Worm (Caenorhabditis elegans) whole organism, L3 larva: ENCODE data around the gene cdr-2.

ENCODE experiments used
- R02D3.7 ChIP-seq: fragments of 150-350 bp; optimal IDR thresholded peaks from 2 replicates; lab custom pipeline; 2014; ENCODE audit warnings: missing biosample characterization, missing genetic modification characterization
- ama-1 ChIP-seq: fragments of 150-350 bp; optimal IDR thresholded peaks from 2 replicates; lab custom pipeline; 2018
- ceh-16 ChIP-seq: sonication (generic microtip); optimal IDR thresholded peaks from 2 replicates; lab custom pipeline; 2017; ENCODE audit warnings: missing biosample characterization, missing genetic modification characterization
- ceh-28 ChIP-seq: fragments of 150-350 bp; optimal IDR thresholded peaks from 2 replicates; lab custom pipeline; 2014; ENCODE audit warnings: missing biosample characterization, missing genetic modification reagents, missing genetic modification characterization
- ceh-9 ChIP-seq: sonication (generic microtip); optimal IDR thresholded peaks from 2 replicates; lab custom pipeline; 2018; ENCODE audit warnings: missing biosample characterization, missing genetic modification characterization
- egl-27 ChIP-seq: sonication (generic microtip); optimal IDR thresholded peaks from 4 replicates; lab custom pipeline; 2017; ENCODE audit warnings: missing biosample characterization, missing genetic modification reagents, missing genetic modification characterization
- egl-5 ChIP-seq: fragments of 150-350 bp; optimal IDR thresholded peaks from 2 replicates; lab custom pipeline; 2017; ENCODE audit warnings: missing biosample characterization, missing genetic modification reagents, missing genetic modification characterization, inconsistent platforms
- elt-1 ChIP-seq: fragments of 150-350 bp; optimal IDR thresholded peaks from 2 replicates; lab custom pipeline; 2014; ENCODE audit warnings: missing biosample characterization, missing genetic modification characterization
- elt-2 ChIP-seq: sonication (generic microtip); optimal IDR thresholded peaks from 2 replicates; lab custom pipeline; 2016; ENCODE audit warnings: missing genetic modification reagents, mild to moderate bottlenecking, missing genetic modification characterization, missing compliant biosample characterization
- fkh-2 ChIP-seq: fragments of 150-350 bp; optimal IDR thresholded peaks from 2 replicates; lab custom pipeline; 2014; ENCODE audit warnings: missing biosample characterization, missing genetic modification reagents, missing genetic modification characterization
- hmg-11 ChIP-seq: sonication (generic microtip); optimal IDR thresholded peaks from 2 replicates; lab custom pipeline; 2016; ENCODE audit warnings: missing genetic modification characterization, missing compliant biosample characterization
- jun-1 ChIP-seq: fragments of 150-350 bp; optimal IDR thresholded peaks from 2 replicates; lab custom pipeline; 2014; ENCODE audit warnings: missing biosample characterization, missing genetic modification reagents, missing genetic modification characterization
- lin-15B ChIP-seq: fragments of 150-350 bp; optimal IDR thresholded peaks from 2 replicates; lab custom pipeline; 2014; ENCODE audit warnings: missing biosample characterization, missing genetic modification characterization
- lin-39 ChIP-seq: fragments of 150-350 bp; optimal IDR thresholded peaks from 2 replicates; lab custom pipeline; 2018; ENCODE audit warnings: missing biosample characterization, missing genetic modification reagents, missing genetic modification characterization
- mdl-1 ChIP-seq: fragments of 150-350 bp; optimal IDR thresholded peaks from 2 replicates; lab custom pipeline; 2014; ENCODE audit warnings: missing biosample characterization, missing genetic modification characterization
- mml-1 ChIP-seq: fragments of 150-350 bp; sonication (generic microtip); optimal IDR thresholded peaks from 3 replicates; lab custom pipeline; 2014; ENCODE audit warnings: missing biosample characterization, missing genetic modification characterization
- nfya-1 ChIP-seq: sonication (generic microtip); optimal IDR thresholded peaks from 2 replicates; lab custom pipeline; 2017; ENCODE audit warnings: missing genetic modification characterization, mild to moderate bottlenecking, missing compliant biosample characterization, antibody characterized with exemption, moderate library complexity; ENCODE audit not compliant: insufficient read depth
- nhr-11 ChIP-seq: fragments of 150-350 bp; optimal IDR thresholded peaks from 2 replicates; lab custom pipeline; 2014; ENCODE audit warnings: missing biosample characterization, missing genetic modification characterization
- nhr-12 ChIP-seq: fragments of 150-350 bp; optimal IDR thresholded peaks from 2 replicates; lab custom pipeline; 2014; ENCODE audit warnings: missing biosample characterization, missing genetic modification characterization
- nhr-23 ChIP-seq: fragments of 150-350 bp; optimal IDR thresholded peaks from 2 replicates; lab custom pipeline; 2014; ENCODE audit warnings: missing biosample characterization, missing genetic modification reagents, missing genetic modification characterization
- nhr-237 ChIP-seq: fragments of 150-350 bp; optimal IDR thresholded peaks from 2 replicates; lab custom pipeline; 2014; ENCODE audit warnings: missing biosample characterization, missing genetic modification characterization
- nhr-25 ChIP-seq: sonication (generic microtip); optimal IDR thresholded peaks from 2 replicates; lab custom pipeline; 2017; ENCODE audit warnings: missing biosample characterization, missing genetic modification characterization
- nhr-67 ChIP-seq: fragments of 150-350 bp; optimal IDR thresholded peaks from 2 replicates; lab custom pipeline; 2014; ENCODE audit warnings: missing biosample characterization, missing genetic modification characterization
- pha-4 ChIP-seq: fragments of 150-350 bp; optimal IDR thresholded peaks from 2 replicates; lab custom pipeline; 2014; ENCODE audit warnings: missing biosample characterization, missing genetic modification reagents, missing genetic modification characterization
- pqm-1 ChIP-seq: fragments of 150-350 bp; optimal IDR thresholded peaks from 2 replicates; lab custom pipeline; 2017; ENCODE audit warnings: missing biosample characterization, missing genetic modification characterization, inconsistent platforms
- unc-39 ChIP-seq: sonication (generic microtip); optimal IDR thresholded peaks from 4 replicates; lab custom pipeline; 2017; ENCODE audit warnings: missing biosample characterization, missing genetic modification characterization
- unc-62 ChIP-seq: fragments of 150-350 bp; sonication (generic microtip); optimal IDR thresholded peaks from 4 replicates; lab custom pipeline; 2014; ENCODE audit warnings: missing biosample characterization, missing genetic modification reagents, missing genetic modification characterization
- ztf-11 ChIP-seq: fragments of 150-350 bp; optimal IDR thresholded peaks from 2 replicates; lab custom pipeline; 2014; ENCODE audit warnings: missing biosample characterization, missing genetic modification characterization

cdr-2 gene

DNA sequence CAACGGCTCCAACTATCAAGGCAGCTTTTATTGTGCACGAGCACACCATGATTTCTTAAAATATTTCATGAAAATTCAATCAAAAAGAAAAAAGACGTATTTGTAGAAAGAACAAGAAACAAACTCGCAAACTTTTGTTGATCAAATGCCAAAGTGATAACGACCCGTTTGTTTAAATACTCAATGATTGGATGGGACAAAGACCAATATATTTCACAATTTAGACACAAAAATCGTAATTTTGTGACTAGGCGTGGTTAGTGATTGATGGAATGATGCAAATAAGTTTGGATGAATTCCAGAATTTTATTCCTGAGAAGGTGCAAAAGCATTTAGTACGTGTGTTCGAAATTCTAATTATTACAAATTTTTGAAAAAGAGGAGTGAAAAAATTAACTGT is at the start of gene cdr-2:
Gene cdr-2 (minus strand): TSS at position 54 of the 400 bp plus-strand sequence.
- TF ChIP-seq mml-1, result no peak
- TF ChIP-seq nhr-25 (tag; lab: Kevin White, UChicago), result no peak
- peak; percentile 79 for TF ChIP-seq pqm-1
- no peak for TF ChIP-seq nhr-237 (tag; lab: Kevin White, UChicago)
- TF ChIP-seq elt-2 (tag; lab: Kevin White, UChicago), result peak; percentile 78

DNA sequence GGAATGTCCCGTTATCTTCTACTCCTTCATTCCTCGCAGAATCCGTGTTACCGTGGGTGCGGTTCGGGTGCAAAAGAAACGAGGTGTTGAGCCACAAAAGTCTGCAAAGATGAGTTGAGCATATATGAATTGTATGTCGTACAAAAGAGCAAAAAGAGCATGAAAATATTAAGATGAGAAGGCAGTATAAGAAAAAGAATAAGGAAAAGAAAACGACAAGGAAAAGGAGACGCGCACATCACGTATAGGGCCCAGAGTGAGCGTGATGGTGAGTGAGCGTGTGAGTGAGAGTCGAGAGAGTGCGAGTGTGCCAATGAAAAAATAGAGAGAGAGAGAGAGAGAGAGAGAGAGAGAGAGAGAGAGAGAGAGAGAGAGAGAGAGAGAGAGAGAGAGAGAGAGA is 47.4 kb upstream of the cdr-2 start, which contains the start of gene egl-10:
Gene egl-10 (minus strand): TSS at position 101 of the 400 bp plus-strand sequence.
- TF ChIP-seq pha-4 (tag; lab: Kevin White, UChicago), result peak; percentile 27
- TF ChIP-seq jun-1 (tag; lab: Kevin White, UChicago), result no peak
- no peak for TF ChIP-seq mdl-1 (tag; lab: Kevin White, UChicago)
- peak; percentile 19 for TF ChIP-seq nfya-1 (tag; lab: Kevin White, UChicago)

DNA sequence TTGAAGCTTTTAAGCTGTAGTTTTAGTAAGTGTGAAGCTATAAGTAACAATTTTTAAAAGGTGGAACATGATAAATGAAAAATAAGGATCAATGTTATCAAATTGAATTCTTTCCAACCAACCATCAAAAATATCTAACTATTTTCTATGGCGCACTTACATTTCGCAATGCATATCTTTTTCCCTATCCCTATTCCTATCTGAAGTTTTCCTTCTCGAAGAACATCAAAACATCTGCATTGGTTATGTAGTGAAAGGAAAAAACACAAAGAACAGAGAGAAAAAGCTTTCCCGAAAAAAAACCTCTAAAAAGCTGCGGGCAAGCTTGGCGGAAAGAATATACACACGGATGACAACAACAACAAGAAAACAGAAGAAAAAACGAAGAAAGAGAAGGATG is 45.1 kb upstream of the cdr-2 start:
- TF ChIP-seq ama-1 (lab: Kevin White, UChicago) (no peak), egl-5 (peak; percentile 6)

DNA sequence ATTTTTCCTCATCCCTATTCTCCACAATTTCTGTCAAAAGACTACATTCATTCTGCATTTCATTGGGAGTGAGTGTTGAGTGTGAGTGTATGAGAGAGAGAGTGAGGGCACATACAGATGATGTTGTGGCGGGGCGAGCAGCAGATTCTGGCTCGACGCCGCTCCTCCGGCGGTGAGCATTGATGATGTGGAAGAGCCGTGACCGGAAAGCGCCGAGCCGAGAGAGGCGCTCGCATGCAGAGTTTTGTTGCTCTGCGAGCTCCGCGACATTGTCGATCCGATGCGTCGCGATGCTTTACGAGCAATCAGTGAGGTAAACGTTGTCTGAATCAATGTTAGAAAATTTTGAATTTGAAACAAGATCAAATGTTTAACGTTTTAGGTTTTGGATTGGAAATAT is 40.2 kb upstream of the cdr-2 start:
- TF ChIP-seq nfya-1 (tag; lab: Kevin White, UChicago) (peak; percentile 20), lin-15B (no peak), ztf-11 (tag; lab: Kevin White, UChicago) (no peak)
- TF ChIP-seq, all 47 proteins: peak for 1

DNA sequence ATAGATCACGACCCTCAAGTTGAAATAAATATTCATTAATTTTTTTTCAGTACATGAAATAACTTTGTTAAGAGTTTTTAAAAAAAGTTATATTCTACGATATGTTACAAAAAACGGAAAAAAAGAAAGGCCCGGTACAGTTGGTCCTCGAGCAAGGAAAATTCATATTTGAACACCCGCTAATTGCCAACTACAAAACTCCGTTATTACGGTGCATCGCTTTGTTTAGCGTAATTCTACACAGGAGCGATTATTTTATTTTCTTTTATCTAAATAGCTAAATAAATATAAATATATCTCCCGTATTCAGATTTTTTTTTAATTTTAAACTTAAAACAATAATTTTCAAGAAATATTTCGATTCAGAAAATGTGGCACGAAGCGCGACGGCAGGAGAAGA is 34.9 kb upstream of the cdr-2 start, which contains the start of gene F28C1.1:
Gene F28C1.1 (plus strand): TSS at position 365 of the 400 bp plus-strand sequence.
- TF ChIP-seq nfya-1 (tag; lab: Kevin White, UChicago) (peak; percentile 46), pha-4 (tag; lab: Kevin White, UChicago) (peak; percentile 33), ceh-9 (no peak), lin-39 (tag; lab: Kevin White, UChicago) (no peak), unc-62 (no peak), ceh-28 (tag; lab: Kevin White, UChicago) (no peak), fkh-2 (tag; lab: Kevin White, UChicago) (no peak), hmg-11 (tag; lab: Kevin White, UChicago) (no peak), R02D3.7 (tag; lab: Kevin White, UChicago) (peak; percentile 66), nhr-23 (tag; lab: Kevin White, UChicago) (no peak), egl-27 (tag; lab: Kevin White, UChicago) (no peak)

DNA sequence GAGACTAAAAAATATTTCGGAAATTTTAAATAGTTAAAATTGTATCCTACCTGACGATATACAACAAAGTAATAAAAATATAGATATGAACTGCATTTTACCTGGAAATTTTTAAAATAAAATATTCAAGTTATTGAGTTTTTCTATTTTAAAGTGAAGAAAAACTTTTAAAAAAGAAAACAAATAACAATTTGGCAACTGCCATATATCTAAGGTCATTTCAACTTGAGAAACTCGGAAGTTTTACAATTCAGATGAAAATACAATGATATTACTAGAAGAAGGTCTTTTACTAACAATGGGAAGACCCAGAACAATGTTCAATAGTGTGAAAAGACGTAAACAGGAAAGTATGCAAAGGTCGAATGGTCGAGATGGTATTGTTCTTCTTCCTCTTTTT is 34.4 kb upstream of the cdr-2 start, which contains the start of gene C54D10.10:
Gene C54D10.10 (minus strand): TSS at position 101 of the 400 bp plus-strand sequence.
- no peak for TF ChIP-seq elt-1 (tag; lab: Kevin White, UChicago)
- TF ChIP-seq R02D3.7 (tag; lab: Kevin White, UChicago), result no peak
- no peak for TF ChIP-seq nhr-67 (tag; lab: Kevin White, UChicago)
- TF ChIP-seq pqm-1, result no peak
- no peak for TF ChIP-seq ceh-16 (tag; lab: Kevin White, UChicago)
- no peak for TF ChIP-seq nhr-12 (tag; lab: Kevin White, UChicago)
- TF ChIP-seq mml-1, result no peak
- TF ChIP-seq nhr-11 (tag; lab: Kevin White, UChicago), result no peak
- no peak for TF ChIP-seq ceh-28 (tag; lab: Kevin White, UChicago)
- TF ChIP-seq unc-39 (tag; lab: Kevin White, UChicago), result no peak
- no peak for TF ChIP-seq elt-2 (tag; lab: Kevin White, UChicago)

DNA sequence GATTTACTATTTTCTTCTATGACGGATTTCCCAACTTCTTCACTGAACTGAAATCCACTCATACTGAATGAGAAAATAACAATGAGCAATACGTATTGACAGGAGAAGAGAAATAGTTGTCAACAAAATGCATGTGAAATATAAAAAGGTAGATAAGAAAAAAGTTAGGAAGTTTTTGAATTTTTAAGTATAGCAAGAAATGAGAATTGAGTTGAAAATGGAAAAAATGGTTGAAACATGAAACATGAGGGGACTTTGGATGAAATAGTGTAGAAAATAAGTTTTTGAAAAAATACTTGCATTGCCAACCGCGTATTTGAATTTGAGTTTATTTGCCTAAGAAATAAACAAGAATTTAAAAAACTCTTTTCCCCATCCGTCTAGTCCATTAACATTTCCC is 31.4 kb upstream of the cdr-2 start, which contains the start of the genes pals-38 and C54D10.9:
Gene pals-38 (minus strand): TSS at position 101 of the 400 bp plus-strand sequence.
Gene C54D10.9 (plus strand): TSS at position 259 of the 400 bp plus-strand sequence.
- TF ChIP-seq nhr-11 (tag; lab: Kevin White, UChicago), result no peak

DNA sequence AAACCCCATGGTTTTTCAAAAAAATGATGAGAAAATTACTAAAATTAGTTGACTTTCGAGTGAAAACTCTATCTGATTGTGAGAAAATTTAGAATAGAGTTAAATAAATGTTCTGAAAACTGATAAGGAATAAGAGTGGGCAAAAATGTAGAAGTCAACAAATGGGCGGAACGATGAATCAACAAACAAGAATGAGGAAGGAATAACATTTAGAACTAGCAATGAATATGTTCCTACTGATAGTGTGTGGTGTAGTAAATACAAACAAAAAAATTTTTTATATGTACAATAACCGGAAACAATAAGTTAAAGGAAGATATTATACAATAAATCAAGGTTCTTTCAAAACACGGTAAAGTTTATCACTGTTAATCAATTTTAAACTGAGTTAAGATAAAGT is 28.2 kb upstream of the cdr-2 start, which contains the start of gene pals-39:
Gene pals-39 (minus strand): TSS at position 101 of the 400 bp plus-strand sequence.
- peak; percentile 30 for TF ChIP-seq pqm-1
- peak; percentile 39 for TF ChIP-seq pha-4 (tag; lab: Kevin White, UChicago)
- no peak for TF ChIP-seq nhr-11 (tag; lab: Kevin White, UChicago)
